Worm (Caenorhabditis elegans) whole organism, late embryonic: ENCODE measurements around the gene attf-5.

Experiments used
- ceh-2 ChIP-seq: sonication (generic microtip); optimal IDR thresholded peaks from 2 replicates; lab custom pipeline; 2016; ENCODE audit warnings: missing genotype, missing genetic modification characterization, missing compliant biosample characterization
- ceh-31 ChIP-seq: sonication (generic microtip); optimal IDR thresholded peaks from 2 replicates; lab custom pipeline; 2016; ENCODE audit warnings: missing genetic modification characterization, missing compliant biosample characterization
- nhr-11 ChIP-seq: fragments of 150-350 bp; optimal IDR thresholded peaks from 2 replicates; lab custom pipeline; 2014; ENCODE audit warnings: missing biosample characterization, missing genetic modification characterization
- pax-1 ChIP-seq: fragments of 150-350 bp; optimal IDR thresholded peaks from 2 replicates; lab custom pipeline; 2014; ENCODE audit warnings: missing biosample characterization, missing genetic modification characterization
- pha-4 ChIP-seq: fragments of 150-350 bp; optimal IDR thresholded peaks from 2 replicates; lab custom pipeline; 2018; ENCODE audit warnings: missing biosample characterization, missing genetic modification reagents, missing genetic modification characterization
- pqm-1 ChIP-seq: sonication (generic microtip); optimal IDR thresholded peaks from 2 replicates; lab custom pipeline; 2016; ENCODE audit warnings: missing genetic modification characterization, missing compliant biosample characterization
- sdc-2 ChIP-seq: sonication (generic microtip); optimal IDR thresholded peaks from 2 replicates; lab custom pipeline; 2016; ENCODE audit warnings: missing genotype, missing genetic modification characterization, missing compliant biosample characterization

ce11 chrX:777421-777820, 10.7 kb upstream of the attf-5 start, which contains the start of gene nas-15:
- no peak for TF ChIP-seq pqm-1 (tag; lab: Kevin White, UChicago)
- no peak for TF ChIP-seq nhr-11
- TF ChIP-seq sdc-2 (tag; lab: Kevin White, UChicago) = no peak
- TF ChIP-seq ceh-31 = no peak
- no peak for TF ChIP-seq ceh-2 (tag; lab: Kevin White, UChicago)
- no peak for TF ChIP-seq pax-1
- no peak for TF ChIP-seq pha-4 (tag; lab: Kevin White, UChicago)
